Worm (Caenorhabditis elegans) whole organism, L4/young adult: ENCODE data around the gene rbg-1.

Experiments used
- W03F9.2 ChIP-seq: fragments of 150-350 bp; optimal IDR thresholded peaks from 2 replicates; lab custom pipeline; 2014; ENCODE audit warnings: missing biosample characterization, missing genetic modification characterization
- dao-5 ChIP-seq: sonication (generic microtip); optimal IDR thresholded peaks from 2 replicates; lab custom pipeline; 2016; ENCODE audit warnings: missing genotype, missing genetic modification characterization, moderate library complexity, missing compliant biosample characterization
- him-1 ChIP-seq: sonication (generic microtip); optimal IDR thresholded peaks from 2 replicates; lab custom pipeline; 2016; ENCODE audit warnings: missing genotype, missing genetic modification reagents, missing genetic modification characterization, missing compliant biosample characterization

DNA sequence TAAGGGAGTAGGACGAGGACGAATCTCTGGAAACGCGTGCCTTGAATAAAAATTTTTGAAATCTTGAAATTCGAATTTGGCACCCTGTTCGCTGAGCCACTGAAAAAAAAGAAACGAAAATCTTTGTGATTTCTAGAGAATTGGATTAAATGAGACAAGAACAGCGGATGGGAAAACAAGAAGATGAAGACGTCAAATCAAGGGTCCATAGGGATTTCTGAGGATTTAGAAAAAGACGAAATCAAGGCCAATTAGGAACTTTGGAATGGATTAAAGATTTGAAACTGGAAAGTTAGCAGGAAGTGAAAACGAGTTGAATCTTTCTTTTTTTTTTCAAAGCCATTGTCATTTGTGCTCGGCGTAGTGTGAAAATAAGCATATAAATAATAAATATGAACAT is 28.8 kb upstream of the rbg-1 start, which contains the start of gene pag-3:
- TF ChIP-seq dao-5 (tag; lab: Kevin White, UChicago) (no peak), him-1 (tag; lab: Kevin White, UChicago) (no peak), W03F9.2 (tag; lab: Kevin White, UChicago) (no peak)
